Worm (Caenorhabditis elegans) whole organism, young adult: ENCODE measurements around the gene srd-40.
A peak's percentile ranks its signal among the peaks of the same experiment; 100 is the strongest.
"Not testable (repeated sequence)": the region's sequence is repeated elsewhere in the genome, so short reads cannot be mapped to it uniquely, and the experiment has no call there.

Source experiments
- B0261.1 ChIP-seq: sonication (generic microtip); optimal IDR thresholded peaks from 2 replicates; lab custom pipeline; 2016; ENCODE audit warnings: mild to moderate bottlenecking, missing genetic modification characterization, moderate library complexity, missing compliant biosample characterization
- C06A6.2 ChIP-seq: fragments of 200-800 bp; sonication (Bioruptor generic); conservative IDR thresholded peaks from 2 replicates; pipeline ENCODE4 v1.3.6; 2022; ENCODE audit warnings: missing genetic modification characterization, missing compliant biosample characterization
- F33H1.4 ChIP-seq: fragments of 200-800 bp; sonication (Bioruptor generic); IDR thresholded peaks from 2 replicates; pipeline ENCODE4 v1.3.6; 2022; ENCODE audit warnings: missing genetic modification reagents, missing genetic modification characterization, missing compliant biosample characterization
- akir-1 ChIP-seq: fragments of 200-800 bp; sonication (Bioruptor generic); optimal IDR thresholded peaks from 2 replicates; lab custom pipeline; 2018; ENCODE audit warnings: mild to moderate bottlenecking, missing genetic modification characterization, moderate library complexity, missing compliant biosample characterization
- bed-2 ChIP-seq: fragments of 200-800 bp; sonication (Bioruptor generic); IDR thresholded peaks from 2 replicates; pipeline ENCODE4 v1.3.6; 2022; ENCODE audit warnings: missing genetic modification reagents, missing genetic modification characterization, missing compliant biosample characterization
- ccch-3 ChIP-seq: fragments of 200-800 bp; sonication (Bioruptor generic); optimal IDR thresholded peaks from 2 replicates; lab custom pipeline; 2018; ENCODE audit warnings: mild to moderate bottlenecking, missing genetic modification characterization, missing compliant biosample characterization
- cebp-2 ChIP-seq: fragments of 200-800 bp; sonication (Bioruptor generic); IDR thresholded peaks from 2 replicates; pipeline ENCODE4 v1.3.6; 2022; ENCODE audit warnings: missing genetic modification characterization, missing compliant biosample characterization
- ceh-100 ChIP-seq: fragments of 200-800 bp; sonication (Bioruptor generic); IDR thresholded peaks from 2 replicates; pipeline ENCODE4 v1.3.6; 2022; ENCODE audit warnings: missing genetic modification reagents, missing genetic modification characterization, missing compliant biosample characterization
- ceh-27 ChIP-seq: fragments of 200-800 bp; sonication (Bioruptor generic); optimal IDR thresholded peaks from 2 replicates; lab custom pipeline; 2018; ENCODE audit warnings: mild to moderate bottlenecking, missing genetic modification characterization, moderate library complexity, missing compliant biosample characterization
- ceh-79 ChIP-seq: sonication (generic microtip); optimal IDR thresholded peaks from 2 replicates; lab custom pipeline; 2017; ENCODE audit warnings: mild to moderate bottlenecking, missing genetic modification characterization, missing compliant biosample characterization
- ceh-91 ChIP-seq: fragments of 200-800 bp; sonication (Bioruptor generic); IDR thresholded peaks from 2 replicates; pipeline ENCODE4 v1.3.6; 2022; ENCODE audit warnings: missing genetic modification reagents, missing genetic modification characterization, missing compliant biosample characterization
- efl-1 ChIP-seq: fragments of 150-350 bp; optimal IDR thresholded peaks from 2 replicates; lab custom pipeline; 2014; ENCODE audit warnings: missing biosample characterization, missing genetic modification reagents, missing genetic modification characterization
- egrh-3 ChIP-seq: fragments of 200-800 bp; sonication (Bioruptor generic); IDR thresholded peaks from 2 replicates; pipeline ENCODE4 v1.3.6; 2022; ENCODE audit warnings: missing genetic modification reagents, missing genetic modification characterization, missing compliant biosample characterization
- ets-4 ChIP-seq: fragments of 200-800 bp; sonication (Bioruptor generic); optimal IDR thresholded peaks from 2 replicates; lab custom pipeline; 2018; ENCODE audit warnings: mild to moderate bottlenecking, missing genetic modification characterization, missing compliant biosample characterization
- fkh-3 ChIP-seq: sonication (generic microtip); optimal IDR thresholded peaks from 2 replicates; lab custom pipeline; 2016; ENCODE audit warnings: mild to moderate bottlenecking, missing genetic modification characterization, missing compliant biosample characterization
- hmg-1.2 ChIP-seq: fragments of 200-800 bp; sonication (Bioruptor generic); IDR thresholded peaks from 2 replicates; pipeline ENCODE4 v1.3.6; 2022; ENCODE audit warnings: missing genetic modification reagents, missing genetic modification characterization, missing compliant biosample characterization
- lin-26 ChIP-seq: fragments of 200-800 bp; sonication (Bioruptor generic); IDR thresholded peaks from 2 replicates; pipeline ENCODE4 v1.3.6; 2022; ENCODE audit warnings: missing genetic modification reagents, missing genetic modification characterization, missing compliant biosample characterization
- lin-40 ChIP-seq: sonication (generic microtip); optimal IDR thresholded peaks from 2 replicates; lab custom pipeline; 2016; ENCODE audit warnings: missing genetic modification characterization, mild to moderate bottlenecking, missing compliant biosample characterization, missing genotype, missing genetic modification reagents
- lsy-27 ChIP-seq: sonication (generic microtip); optimal IDR thresholded peaks from 2 replicates; lab custom pipeline; 2017; ENCODE audit warnings: missing genetic modification characterization, mild to moderate bottlenecking, missing compliant biosample characterization, antibody characterized with exemption, missing genotype, borderline replicate concordance; ENCODE audit not compliant: insufficient read depth
- madf-6 ChIP-seq: fragments of 200-800 bp; sonication (Bioruptor generic); IDR thresholded peaks from 2 replicates; pipeline ENCODE4 v1.3.6; 2022; ENCODE audit warnings: missing genetic modification reagents, missing genetic modification characterization, missing compliant biosample characterization
- madf-8 ChIP-seq: fragments of 200-800 bp; sonication (Bioruptor generic); conservative IDR thresholded peaks from 2 replicates; pipeline ENCODE4 v1.3.6; 2022; ENCODE audit warnings: missing genetic modification reagents, missing genetic modification characterization, missing compliant biosample characterization
- nfya-1 ChIP-seq: sonication (generic microtip); optimal IDR thresholded peaks from 2 replicates; lab custom pipeline; 2017; ENCODE audit warnings: antibody characterized with exemption, missing compliant biosample characterization, missing genetic modification characterization, borderline replicate concordance; ENCODE audit not compliant: insufficient read depth
- nhr-120 ChIP-seq: fragments of 200-800 bp; sonication (Bioruptor generic); IDR thresholded peaks from 2 replicates; pipeline ENCODE4 v1.3.6; 2022; ENCODE audit warnings: missing genetic modification characterization, missing compliant biosample characterization
- nhr-90 ChIP-seq: sonication (generic microtip); optimal IDR thresholded peaks from 2 replicates; lab custom pipeline; 2016; ENCODE audit warnings: missing genotype, mild to moderate bottlenecking, missing genetic modification characterization, missing compliant biosample characterization
- rcor-1 ChIP-seq: fragments of 200-800 bp; sonication (Bioruptor generic); IDR thresholded peaks from 2 replicates; pipeline ENCODE4 v1.3.6; 2022; ENCODE audit warnings: missing genetic modification reagents, missing genetic modification characterization, missing compliant biosample characterization
- repo-1 ChIP-seq: sonication (generic microtip); optimal IDR thresholded peaks from 2 replicates; lab custom pipeline; 2017; ENCODE audit warnings: mild to moderate bottlenecking, missing genetic modification characterization, missing compliant biosample characterization
- sdz-38 ChIP-seq: sonication (generic microtip); optimal IDR thresholded peaks from 2 replicates; lab custom pipeline; 2016; ENCODE audit warnings: missing genotype, missing genetic modification characterization, missing compliant biosample characterization
- sea-2 ChIP-seq: fragments of 200-800 bp; sonication (Bioruptor generic); IDR thresholded peaks from 2 replicates; pipeline ENCODE4 v1.3.6; 2022; ENCODE audit warnings: missing genetic modification characterization, missing compliant biosample characterization
- snpc-1.3 ChIP-seq: sonication (generic microtip); optimal IDR thresholded peaks from 2 replicates; lab custom pipeline; 2017; ENCODE audit warnings: missing genetic modification characterization, mild to moderate bottlenecking, missing compliant biosample characterization, antibody characterized with exemption, moderate library complexity, missing genotype, missing genetic modification reagents; ENCODE audit not compliant: insufficient read depth
- somi-1 ChIP-seq: fragments of 200-800 bp; sonication (Bioruptor generic); optimal IDR thresholded peaks from 2 replicates; lab custom pipeline; 2018; ENCODE audit warnings: mild to moderate bottlenecking, missing genetic modification characterization, missing compliant biosample characterization
- zfh-2 ChIP-seq: fragments of 200-800 bp; sonication (Bioruptor generic); conservative IDR thresholded peaks from 2 replicates; pipeline ENCODE4 v1.3.6; 2022; ENCODE audit warnings: missing genetic modification reagents, missing genetic modification characterization, missing compliant biosample characterization
- zim-3 ChIP-seq: sonication (generic microtip); optimal IDR thresholded peaks from 2 replicates; lab custom pipeline; 2017; ENCODE audit warnings: mild to moderate bottlenecking, missing genetic modification characterization, moderate library complexity, missing compliant biosample characterization

Gene srd-40

ce11 chrX:12296392-12296791 is 27.1 kb upstream of the srd-40 start, which contains the start of gene W06D11.2:
Gene W06D11.2, minus strand, starts transcription at chrX:12296730.
- no peak for TF ChIP-seq ceh-100 (GFP tag; lab: Robert Waterston, UW)
- TF ChIP-seq rcor-1 (GFP tag; lab: Robert Waterston, UW) = no peak
- no peak for TF ChIP-seq sea-2 (GFP tag; lab: Robert Waterston, UW)
- TF ChIP-seq madf-8 = no peak
- TF ChIP-seq ceh-27 = no peak
- TF ChIP-seq bed-2 (GFP tag; lab: Robert Waterston, UW) = no peak
- no peak for TF ChIP-seq lin-40
- no peak for TF ChIP-seq egrh-3 (GFP tag; lab: Robert Waterston, UW)
- TF ChIP-seq cebp-2 (GFP tag; lab: Robert Waterston, UW) = no peak
- no peak for TF ChIP-seq ceh-79 (tag; lab: Kevin White, UChicago)
- no peak for TF ChIP-seq ccch-3 (GFP tag; lab: Kevin White, UChicago)
- no peak for TF ChIP-seq repo-1 (tag; lab: Kevin White, UChicago)
- no peak for TF ChIP-seq zim-3 (tag; lab: Kevin White, UChicago)
- TF ChIP-seq C06A6.2 (GFP tag; lab: Robert Waterston, UW) = no peak

ce11 chrX:12298324-12298723 is 25.2 kb upstream of the srd-40 start, which contains the start of gene W06D11.3:
Gene W06D11.3, plus strand, starts transcription at chrX:12298683.
- TF ChIP-seq ccch-3 (GFP tag; lab: Kevin White, UChicago) = no peak
- no peak for TF ChIP-seq nhr-120 (GFP tag; lab: Robert Waterston, UW)
- no peak for TF ChIP-seq F33H1.4 (GFP tag; lab: Robert Waterston, UW)
- TF ChIP-seq repo-1 (tag; lab: Kevin White, UChicago) = no peak
- peak; percentile 26; the same call in 1 of the 2 replicates for TF ChIP-seq hmg-1.2
- TF ChIP-seq madf-8 = peak; percentile 78
- peak; percentile 69 for TF ChIP-seq madf-6 (GFP tag; lab: Robert Waterston, UW)
- TF ChIP-seq somi-1 (GFP tag; lab: Kevin White, UChicago) = no peak
- peak; percentile 73 for TF ChIP-seq efl-1

ce11 chrX:12299834-12300233 is 23.7 kb upstream of the srd-40 start, which contains the start of gene W06D11.5:
Gene W06D11.5, plus strand, starts transcription at chrX:12300134.
- TF ChIP-seq bed-2 (GFP tag; lab: Robert Waterston, UW) (no peak), nfya-1 (no peak), nhr-120 (GFP tag; lab: Robert Waterston, UW) (no peak), akir-1 (GFP tag; lab: Kevin White, UChicago) (no peak), nhr-90 (tag; lab: Kevin White, UChicago) (no peak), lsy-27 (tag; lab: Kevin White, UChicago) (no peak), ets-4 (GFP tag; lab: Kevin White, UChicago) (no peak), snpc-1.3 (tag; lab: Kevin White, UChicago) (no peak), B0261.1 (no peak), zfh-2 (GFP tag; lab: Robert Waterston, UW) (no peak), ceh-91 (GFP tag; lab: Robert Waterston, UW) (no peak)

DNA sequence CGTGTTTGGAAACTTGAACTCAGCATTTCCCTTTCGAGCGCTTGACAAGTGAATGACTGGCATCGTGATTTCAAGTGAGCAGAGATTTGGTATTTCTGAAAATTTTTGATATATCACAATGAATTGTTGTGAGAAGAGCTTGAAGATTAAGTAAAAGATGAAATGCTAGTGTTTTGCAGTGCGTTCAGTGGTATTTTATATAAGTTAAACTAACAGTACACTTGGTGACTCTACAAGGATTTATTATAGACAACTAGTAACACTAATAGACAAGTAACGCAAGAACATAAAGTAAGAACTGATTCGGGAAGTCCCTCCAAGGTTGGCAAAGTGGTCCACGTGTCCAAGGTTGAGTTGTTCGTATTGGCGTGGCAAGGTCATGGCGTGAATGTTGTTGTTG is 20.8 kb upstream of the srd-40 start, which contains the start of gene dot-1.3:
Gene dot-1.3 (minus strand): TSS at position 101 of the 400 bp plus-strand sequence.
- not testable (repeated sequence) for TF ChIP-seq lin-26 (GFP tag; lab: Robert Waterston, UW); sdz-38; fkh-3 (tag; lab: Kevin White, UChicago)
